Worm (Caenorhabditis elegans) whole organism, young adult: Measurements from ENCODE around the gene srt-4.

Experiments
- B0336.3 ChIP-seq: fragments of 200-800 bp; sonication (Bioruptor generic); IDR thresholded peaks from 2 replicates; pipeline ENCODE4 v1.3.6; 2022; ENCODE audit warnings: missing genetic modification characterization, missing compliant biosample characterization
- F57C9.4 ChIP-seq: sonication (generic microtip); optimal IDR thresholded peaks from 2 replicates; lab custom pipeline; 2017; ENCODE audit warnings: mild to moderate bottlenecking, missing genetic modification characterization, missing compliant biosample characterization
- K11D2.4 ChIP-seq: fragments of 200-800 bp; sonication (Bioruptor generic); IDR thresholded peaks from 2 replicates; pipeline ENCODE4 v1.3.6; 2022; ENCODE audit warnings: missing genetic modification reagents, missing genetic modification characterization, missing compliant biosample characterization
- K12H6.12 ChIP-seq: fragments of 200-800 bp; sonication (Bioruptor generic); optimal IDR thresholded peaks from 2 replicates; lab custom pipeline; 2018; ENCODE audit warnings: mild to moderate bottlenecking, missing genetic modification characterization, missing compliant biosample characterization
- Y56A3A.18 ChIP-seq: fragments of 200-800 bp; sonication (Bioruptor generic); IDR thresholded peaks from 2 replicates; pipeline ENCODE4 v1.3.6; 2022; ENCODE audit warnings: missing genetic modification reagents, missing genetic modification characterization, missing compliant biosample characterization
- Y67H2A.10 ChIP-seq: fragments of 200-800 bp; sonication (Bioruptor generic); conservative IDR thresholded peaks from 2 replicates; pipeline ENCODE4 v1.3.6; 2022; ENCODE audit warnings: missing genetic modification reagents, missing genetic modification characterization, missing compliant biosample characterization
- Y95B8A.8 ChIP-seq: fragments of 200-800 bp; sonication (Bioruptor generic); IDR thresholded peaks from 2 replicates; pipeline ENCODE4 v1.3.6; 2022; ENCODE audit warnings: missing genetic modification reagents, missing genetic modification characterization, missing compliant biosample characterization
- akir-1 ChIP-seq: fragments of 200-800 bp; sonication (Bioruptor generic); optimal IDR thresholded peaks from 2 replicates; lab custom pipeline; 2018; ENCODE audit warnings: mild to moderate bottlenecking, missing genetic modification characterization, moderate library complexity, missing compliant biosample characterization
- aptf-3 ChIP-seq: fragments of 200-800 bp; sonication (Bioruptor generic); IDR thresholded peaks from 2 replicates; pipeline ENCODE4 v1.3.6; 2022; ENCODE audit warnings: missing genetic modification characterization, missing compliant biosample characterization
- atf-7 ChIP-seq: sonication (generic microtip); optimal IDR thresholded peaks from 2 replicates; lab custom pipeline; 2017; ENCODE audit warnings: mild to moderate bottlenecking, missing genetic modification characterization, missing compliant biosample characterization
- attf-3 ChIP-seq: fragments of 200-800 bp; sonication (Bioruptor generic); conservative IDR thresholded peaks from 2 replicates; pipeline ENCODE4 v1.3.6; 2022; ENCODE audit warnings: missing genetic modification reagents, missing genetic modification characterization, missing compliant biosample characterization
- attf-5 ChIP-seq: fragments of 200-800 bp; sonication (Bioruptor generic); optimal IDR thresholded peaks from 2 replicates; lab custom pipeline; 2018; ENCODE audit warnings: mild to moderate bottlenecking, missing genetic modification characterization, missing compliant biosample characterization
- cebp-1 ChIP-seq, 2 experiments: fragments of 200-800 bp in 1 of 2; sonication (Bioruptor generic) in 1 of 2; sonication (generic microtip) in 1 of 2; IDR thresholded peaks in 1 of 2; optimal IDR thresholded peaks in 1 of 2; 2 replicates each; pipeline versions ENCODE4 v1.3.6 to Lab custom; 2017 to 2022; ENCODE audit warnings: missing compliant biosample characterization in 2 of 2, missing genetic modification characterization in 2 of 2, mild to moderate bottlenecking in 1 of 2, missing genetic modification reagents in 1 of 2, moderate library complexity in 1 of 2
- die-1 ChIP-seq: sonication (generic microtip); optimal IDR thresholded peaks from 2 replicates; lab custom pipeline; 2016; ENCODE audit warnings: missing genotype, mild to moderate bottlenecking, missing genetic modification characterization, missing compliant biosample characterization
- efl-1 ChIP-seq: fragments of 150-350 bp; optimal IDR thresholded peaks from 2 replicates; lab custom pipeline; 2014; ENCODE audit warnings: missing biosample characterization, missing genetic modification reagents, missing genetic modification characterization
- egrh-3 ChIP-seq: fragments of 200-800 bp; sonication (Bioruptor generic); IDR thresholded peaks from 2 replicates; pipeline ENCODE4 v1.3.6; 2022; ENCODE audit warnings: missing genetic modification reagents, missing genetic modification characterization, missing compliant biosample characterization
- ets-4 ChIP-seq: fragments of 200-800 bp; sonication (Bioruptor generic); optimal IDR thresholded peaks from 2 replicates; lab custom pipeline; 2018; ENCODE audit warnings: mild to moderate bottlenecking, missing genetic modification characterization, missing compliant biosample characterization
- hmg-1.2 ChIP-seq: fragments of 200-800 bp; sonication (Bioruptor generic); IDR thresholded peaks from 2 replicates; pipeline ENCODE4 v1.3.6; 2022; ENCODE audit warnings: missing genetic modification reagents, missing genetic modification characterization, missing compliant biosample characterization
- hrde-1 ChIP-seq: sonication (generic microtip); optimal IDR thresholded peaks from 2 replicates; lab custom pipeline; 2016; ENCODE audit warnings: missing genetic modification characterization, mild to moderate bottlenecking, missing compliant biosample characterization, moderate library complexity, missing genotype, missing genetic modification reagents, borderline replicate concordance
- hsf-1 ChIP-seq: fragments of 200-800 bp; sonication (Bioruptor generic); IDR thresholded peaks from 2 replicates; pipeline ENCODE4 v1.3.6; 2022; ENCODE audit warnings: missing genetic modification reagents, missing genetic modification characterization, missing compliant biosample characterization
- lin-26 ChIP-seq: fragments of 200-800 bp; sonication (Bioruptor generic); IDR thresholded peaks from 2 replicates; pipeline ENCODE4 v1.3.6; 2022; ENCODE audit warnings: missing genetic modification reagents, missing genetic modification characterization, missing compliant biosample characterization
- lin-40 ChIP-seq: sonication (generic microtip); optimal IDR thresholded peaks from 2 replicates; lab custom pipeline; 2016; ENCODE audit warnings: missing genetic modification characterization, mild to moderate bottlenecking, missing compliant biosample characterization, missing genotype, missing genetic modification reagents
- lin-54 ChIP-seq: fragments of 200-800 bp; sonication (Bioruptor generic); optimal IDR thresholded peaks from 2 replicates; lab custom pipeline; 2018; ENCODE audit warnings: mild to moderate bottlenecking, missing genetic modification characterization, missing compliant biosample characterization
- lsy-27 ChIP-seq: sonication (generic microtip); optimal IDR thresholded peaks from 2 replicates; lab custom pipeline; 2017; ENCODE audit warnings: missing genetic modification characterization, mild to moderate bottlenecking, missing compliant biosample characterization, antibody characterized with exemption, missing genotype, borderline replicate concordance; ENCODE audit not compliant: insufficient read depth
- madf-10 ChIP-seq: sonication (generic microtip); optimal IDR thresholded peaks from 2 replicates; lab custom pipeline; 2016; ENCODE audit warnings: mild to moderate bottlenecking, missing genetic modification characterization, missing compliant biosample characterization
- madf-3 ChIP-seq: fragments of 200-800 bp; sonication (Bioruptor generic); IDR thresholded peaks from 2 replicates; pipeline ENCODE4 v1.3.6; 2022; ENCODE audit warnings: missing genetic modification reagents, missing genetic modification characterization, missing compliant biosample characterization
- madf-6 ChIP-seq: fragments of 200-800 bp; sonication (Bioruptor generic); IDR thresholded peaks from 2 replicates; pipeline ENCODE4 v1.3.6; 2022; ENCODE audit warnings: missing genetic modification reagents, missing genetic modification characterization, missing compliant biosample characterization
- mcd-1 ChIP-seq: fragments of 200-800 bp; sonication (Bioruptor generic); IDR thresholded peaks from 2 replicates; pipeline ENCODE4 v1.3.6; 2022; ENCODE audit warnings: missing genetic modification reagents, missing genetic modification characterization, missing compliant biosample characterization
- nhr-120 ChIP-seq: fragments of 200-800 bp; sonication (Bioruptor generic); IDR thresholded peaks from 2 replicates; pipeline ENCODE4 v1.3.6; 2022; ENCODE audit warnings: missing genetic modification characterization, missing compliant biosample characterization
- nhr-80 ChIP-seq: sonication (generic microtip); optimal IDR thresholded peaks from 2 replicates; lab custom pipeline; 2016; ENCODE audit warnings: missing genetic modification characterization, missing compliant biosample characterization
- pha-4 ChIP-seq: fragments of 150-350 bp; sonication (generic microtip); optimal IDR thresholded peaks from 2 replicates; lab custom pipeline; 2014; ENCODE audit warnings: missing biosample characterization, missing genetic modification reagents, missing genetic modification characterization
- tlf-1 ChIP-seq: fragments of 200-800 bp; sonication (Bioruptor generic); optimal IDR thresholded peaks from 2 replicates; lab custom pipeline; 2018; ENCODE audit warnings: mild to moderate bottlenecking, missing genetic modification characterization, missing compliant biosample characterization
- unc-130 ChIP-seq: sonication (generic microtip); optimal IDR thresholded peaks from 2 replicates; lab custom pipeline; 2016; ENCODE audit warnings: missing genetic modification reagents, missing genetic modification characterization, missing compliant biosample characterization
- ztf-18 ChIP-seq: sonication (generic microtip); optimal IDR thresholded peaks from 2 replicates; lab custom pipeline; 2016; ENCODE audit warnings: missing genotype, mild to moderate bottlenecking, missing genetic modification characterization, missing compliant biosample characterization
- ztf-26 ChIP-seq: sonication (generic microtip); optimal IDR thresholded peaks from 2 replicates; lab custom pipeline; 2017; ENCODE audit warnings: missing genetic modification characterization, missing compliant biosample characterization

Gene srt-4

DNA sequence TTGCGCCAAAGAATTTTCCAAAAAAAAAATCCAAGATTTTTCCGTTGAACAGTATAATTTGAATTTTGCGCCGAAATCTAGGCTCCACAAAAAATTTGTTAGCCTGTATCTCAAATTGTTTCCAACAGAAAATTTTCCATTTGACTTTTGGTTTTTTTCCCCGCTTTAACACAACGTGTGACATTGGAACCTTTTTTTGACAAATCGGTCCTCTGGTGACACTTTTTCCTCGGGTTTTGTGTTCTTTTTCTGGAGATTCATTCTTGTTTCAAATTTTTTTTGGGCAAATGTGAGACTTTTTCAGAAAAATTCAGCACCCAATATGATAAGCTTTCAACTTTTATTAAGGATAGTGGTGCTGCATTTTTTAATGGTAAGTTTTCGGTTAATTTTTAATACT, 30.6 kb downstream of the srt-4 start, which contains the start of gene acr-17:
Gene acr-17, plus strand, starts transcription at position 301 of the 400 bp plus-strand sequence.
- no peak for TF ChIP-seq hrde-1 (tag; lab: Kevin White, UChicago)
- no peak for TF ChIP-seq attf-3 (GFP tag; lab: Robert Waterston, UW)
- TF ChIP-seq Y67H2A.10 (GFP tag; lab: Robert Waterston, UW): no peak
- TF ChIP-seq aptf-3 (GFP tag; lab: Robert Waterston, UW): no peak
- no peak for TF ChIP-seq Y56A3A.18 (GFP tag; lab: Robert Waterston, UW)
- no peak for TF ChIP-seq K12H6.12 (tag; lab: Kevin White, UChicago)
- no peak for TF ChIP-seq pha-4 (tag; lab: Kevin White, UChicago)
- TF ChIP-seq madf-3 (GFP tag; lab: Robert Waterston, UW): no peak
- TF ChIP-seq unc-130: no peak
- no peak for TF ChIP-seq efl-1 (GFP tag; lab: Kevin White, UChicago)
- TF ChIP-seq die-1: no peak
- TF ChIP-seq Y95B8A.8: no peak
- no peak for TF ChIP-seq tlf-1 (GFP tag; lab: Kevin White, UChicago)
- TF ChIP-seq B0336.3 (GFP tag; lab: Robert Waterston, UW): no peak

DNA sequence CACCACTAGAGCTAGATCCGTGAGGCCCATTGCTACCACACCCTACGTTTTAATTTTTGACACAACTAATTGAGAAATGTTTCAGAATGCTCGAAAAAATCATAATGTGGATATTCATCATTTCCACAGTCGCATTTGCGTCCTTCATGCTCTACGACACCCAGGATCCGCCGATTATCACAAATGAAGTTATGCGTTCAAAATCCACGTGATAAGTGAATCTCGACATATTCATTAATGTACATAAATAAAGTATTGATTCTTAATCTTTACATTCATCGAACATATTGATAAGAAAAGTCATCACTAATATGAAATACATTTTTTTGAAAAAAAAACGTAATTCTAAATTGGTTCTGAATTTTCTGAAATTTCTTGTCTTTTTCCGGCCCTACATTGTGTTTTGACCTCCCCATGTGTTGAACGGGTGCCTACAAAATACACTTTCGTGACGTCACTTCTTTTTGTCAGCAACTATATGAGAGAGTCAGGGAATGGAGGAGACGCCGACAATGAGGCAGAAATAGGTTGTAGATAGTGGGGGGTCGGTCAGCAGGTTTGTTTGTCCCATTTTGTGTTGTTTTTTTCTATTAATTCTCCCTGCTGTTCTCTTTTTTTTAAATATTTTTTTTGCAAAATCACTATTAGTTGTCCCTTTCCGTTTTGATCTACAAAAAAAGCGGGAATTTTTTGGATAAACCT, 37.4 kb downstream of the srt-4 start, which contains the start of gene F53E10.1:
Gene F53E10.1, plus strand, starts transcription at position 325 of the 702 bp plus-strand sequence.
- no peak for TF ChIP-seq lsy-27
- TF ChIP-seq hmg-1.2 (GFP tag; lab: Robert Waterston, UW): peak; percentile 62; the same call in 1 of the 2 replicates
- TF ChIP-seq ztf-26 (tag; lab: Kevin White, UChicago): peak; percentile 36
- TF ChIP-seq attf-5: peak; percentile 28
- TF ChIP-seq nhr-80 (tag; lab: Kevin White, UChicago): peak; percentile 50
- TF ChIP-seq akir-1: no peak
- no peak for TF ChIP-seq unc-130
- no peak for TF ChIP-seq egrh-3 (GFP tag; lab: Robert Waterston, UW)
- no peak for TF ChIP-seq ets-4 (GFP tag; lab: Kevin White, UChicago)
- TF ChIP-seq F57C9.4: no peak
- TF ChIP-seq hsf-1 (GFP tag; lab: Robert Waterston, UW): no peak
- no peak for TF ChIP-seq pha-4 (tag; lab: Kevin White, UChicago)
- no peak for TF ChIP-seq lin-40 (tag; lab: Kevin White, UChicago)
- TF ChIP-seq ztf-18 (tag; lab: Kevin White, UChicago): no peak
- no peak for TF ChIP-seq madf-6 (GFP tag; lab: Robert Waterston, UW)
- no peak for TF ChIP-seq mcd-1 (GFP tag; lab: Robert Waterston, UW)
- TF ChIP-seq atf-7 (tag; lab: Kevin White, UChicago): peak; percentile 90
- TF ChIP-seq K11D2.4 (GFP tag; lab: Robert Waterston, UW): no peak
- no peak for TF ChIP-seq cebp-1 (GFP tag; IDR thresholded peaks at IDR 0.05; lab: Robert Waterston, UW)
- TF ChIP-seq cebp-1 (tag; optimal IDR thresholded peaks at IDR 0.05; lab: Kevin White, UChicago): peak; percentile 38
- no peak for TF ChIP-seq attf-3 (GFP tag; lab: Robert Waterston, UW)
- no peak for TF ChIP-seq madf-3 (GFP tag; lab: Robert Waterston, UW)
- TF ChIP-seq madf-10 (tag; lab: Kevin White, UChicago): peak; percentile 12
- no peak for TF ChIP-seq nhr-120 (GFP tag; lab: Robert Waterston, UW)
- peak; percentile 45; the same call in 1 of the 2 replicates for TF ChIP-seq lin-26
- TF ChIP-seq lin-54 (GFP tag; lab: Kevin White, UChicago): peak; percentile 14
- no peak for TF ChIP-seq Y67H2A.10 (GFP tag; lab: Robert Waterston, UW)
